Worm (Caenorhabditis elegans) whole organism, late embryonic: ENCODE data around the gene che-12.

Experiments
- ama-1 ChIP-seq: fragments of 150-350 bp; optimal IDR thresholded peaks from 2 replicates; lab custom pipeline; 2014
- hlh-13 ChIP-seq: fragments of 200-800 bp; sonication (Bioruptor generic); optimal IDR thresholded peaks from 2 replicates; lab custom pipeline; 2018; ENCODE audit warnings: mild to moderate bottlenecking, missing genetic modification characterization, missing compliant biosample characterization
- pqm-1 ChIP-seq: sonication (generic microtip); optimal IDR thresholded peaks from 2 replicates; lab custom pipeline; 2016; ENCODE audit warnings: missing genetic modification characterization, missing compliant biosample characterization
- pros-1 ChIP-seq: fragments of 150-350 bp; optimal IDR thresholded peaks from 2 replicates; lab custom pipeline; 2014; ENCODE audit warnings: missing biosample characterization, missing genetic modification reagents, missing genetic modification characterization
- sox-2 ChIP-seq: fragments of 200-800 bp; sonication (Bioruptor generic); IDR thresholded peaks from 2 replicates; pipeline ENCODE4 v1.3.6; 2022; ENCODE audit warnings: missing genetic modification reagents, missing genetic modification characterization, missing compliant biosample characterization

DNA sequence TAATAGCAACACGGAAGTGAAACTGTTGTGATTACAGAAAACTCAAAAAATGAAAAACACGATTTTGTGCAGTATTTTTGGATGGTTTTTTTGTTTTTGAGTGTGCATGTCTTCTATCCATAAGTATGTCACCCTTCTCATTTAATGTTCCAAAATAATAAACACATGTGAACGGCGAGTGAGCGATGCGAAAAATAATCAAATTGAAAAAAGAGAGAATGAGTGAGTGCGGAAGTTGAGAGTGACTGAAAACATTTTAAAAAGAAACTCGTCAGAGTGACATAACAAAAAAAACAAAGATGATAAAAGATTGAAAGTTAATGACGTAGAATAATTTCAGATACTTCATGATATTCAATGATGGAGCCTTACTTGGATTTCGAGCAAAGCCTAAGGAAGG lies 57.7 kb downstream of the che-12 start:
- TF ChIP-seq sox-2 (no peak), pros-1 (no peak), pqm-1 (tag; lab: Kevin White, UChicago) (no peak), hlh-13 (GFP tag; lab: Kevin White, UChicago) (no peak), ama-1 (lab: Kevin White, UChicago) (no peak)
